Fruit fly (Drosophila melanogaster) whole organism, adult: Measurements from ENCODE around the gene CG14818.

Experiments used
- CG12768 ChIP-seq: fragments of 200-800 bp; sonication (Bioruptor generic); optimal IDR thresholded peaks from 2 replicates; lab custom pipeline; 2017; ENCODE audit warnings: missing biosample characterization, missing genetic modification characterization, mild to moderate bottlenecking, moderate library complexity, missing genetic modification reagents
- CG1620 ChIP-seq: fragments of 200-800 bp; sonication (Bioruptor generic); optimal IDR thresholded peaks from 2 replicates; lab custom pipeline; 2016; ENCODE audit warnings: missing biosample characterization, missing genetic modification characterization
- Crg-1 ChIP-seq: fragments of 200-800 bp; sonication (Bioruptor generic); optimal IDR thresholded peaks from 2 replicates; lab custom pipeline; 2016; ENCODE audit warnings: missing biosample characterization, missing genetic modification characterization
- bab1 ChIP-seq: fragments of 200-800 bp; sonication (Bioruptor generic); optimal IDR thresholded peaks from 3 replicates; lab custom pipeline; 2019; ENCODE audit warnings: missing biosample characterization, mild to moderate bottlenecking, missing genetic modification characterization, moderate library complexity
- kay ChIP-seq: fragments of 200-800 bp; sonication (Bioruptor generic); peaks from one replicate; lab custom pipeline; 2016; ENCODE audit warnings: missing biosample characterization, missing genetic modification characterization, borderline replicate concordance
- ovo ChIP-seq: fragments of 200-800 bp; sonication (Bioruptor generic); optimal IDR thresholded peaks from 2 replicates; lab custom pipeline; 2016; ENCODE audit warnings: missing biosample characterization, missing genetic modification characterization
- tj ChIP-seq: fragments of 200-800 bp; sonication (Bioruptor generic); optimal IDR thresholded peaks from 3 replicates; lab custom pipeline; 2017; ENCODE audit warnings: missing biosample characterization, mild to moderate bottlenecking, missing genetic modification characterization, moderate library complexity

DNA sequence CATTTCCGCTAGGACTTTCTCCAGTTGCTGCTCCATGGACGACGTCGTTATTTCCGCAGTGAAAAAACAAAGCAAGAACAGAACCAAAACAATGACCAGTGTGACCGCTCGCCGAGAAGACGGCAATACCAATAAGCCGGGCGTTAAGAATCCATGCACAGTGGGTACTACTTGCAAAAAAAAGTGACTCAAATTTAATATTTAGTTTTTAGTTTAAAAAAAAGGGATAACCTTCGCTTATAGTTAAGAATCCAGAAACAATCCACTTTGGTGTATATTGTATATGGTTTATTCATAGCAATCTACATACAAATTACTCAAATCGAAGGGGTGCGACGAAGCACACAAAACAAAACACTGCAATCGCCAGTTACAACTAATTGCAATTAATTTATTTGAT is 20.7 kb downstream of the CG14818 start, which contains the start of gene Lamtor5:
- peak; percentile 45 for TF ChIP-seq CG12768 (GFP tag; lab: Kevin White, UChicago)
- TF ChIP-seq kay (GFP tag; lab: Kevin White, UChicago): no peak
- peak; percentile 2 for TF ChIP-seq ovo (GFP tag; lab: Kevin White, UChicago)
- TF ChIP-seq Crg-1: no peak
- peak; percentile 44 for TF ChIP-seq CG1620
- peak; percentile 77 for TF ChIP-seq bab1
- TF ChIP-seq tj: no peak
